Worm (Caenorhabditis elegans) whole organism, L4 larva: ENCODE results near the gene ZK622.1.

ENCODE experiments used
- D1046.2 ChIP-seq: fragments of 200-800 bp; sonication (Bioruptor generic); IDR thresholded peaks from 2 replicates; pipeline ENCODE4 v1.3.6; 2022; ENCODE audit warnings: missing genetic modification characterization, missing compliant biosample characterization
- F26F4.8 ChIP-seq: fragments of 200-800 bp; sonication (Bioruptor generic); conservative IDR thresholded peaks from 2 replicates; pipeline ENCODE4 v1.3.6; 2022; ENCODE audit warnings: missing genetic modification characterization, missing compliant biosample characterization
- F37D6.2 ChIP-seq: sonication (generic microtip); optimal IDR thresholded peaks from 2 replicates; lab custom pipeline; 2016; ENCODE audit warnings: mild to moderate bottlenecking, missing genetic modification characterization, missing compliant biosample characterization
- R02D3.7 ChIP-seq: fragments of 150-350 bp; sonication (generic microtip); optimal IDR thresholded peaks from 3 replicates; lab custom pipeline; 2014; ENCODE audit warnings: missing biosample characterization, missing genetic modification characterization
- T20F7.1 ChIP-seq: fragments of 200-800 bp; sonication (Bioruptor generic); optimal IDR thresholded peaks from 2 replicates; lab custom pipeline; 2018; ENCODE audit warnings: mild to moderate bottlenecking, missing genetic modification characterization, missing compliant biosample characterization
- aha-1 ChIP-seq: fragments of 150-350 bp; peaks from one replicate; lab custom pipeline; 2014; ENCODE audit warnings: missing biosample characterization, missing genetic modification characterization
- ama-1 ChIP-seq: fragments of 150-350 bp; optimal IDR thresholded peaks from 2 replicates; lab custom pipeline; 2014; ENCODE audit warnings: inconsistent platforms, mixed read lengths
- arid-1 ChIP-seq: fragments of 200-800 bp; sonication (Bioruptor generic); conservative IDR thresholded peaks from 2 replicates; pipeline ENCODE4 v1.3.6; 2022; ENCODE audit warnings: missing genetic modification reagents, missing genetic modification characterization, missing compliant biosample characterization
- ceh-20 ChIP-seq: fragments of 200-800 bp; sonication (Bioruptor generic); IDR thresholded peaks from 2 replicates; pipeline ENCODE4 v1.3.6; 2022; ENCODE audit warnings: missing genetic modification reagents, missing genetic modification characterization, missing compliant biosample characterization
- ceh-82 ChIP-seq: sonication (generic microtip); optimal IDR thresholded peaks from 2 replicates; lab custom pipeline; 2017; ENCODE audit warnings: missing biosample characterization, missing genetic modification characterization
- ctbp-1 ChIP-seq: fragments of 200-800 bp; sonication (Bioruptor generic); IDR thresholded peaks from 2 replicates; pipeline ENCODE4 v1.3.6; 2022; ENCODE audit warnings: missing genetic modification reagents, missing genetic modification characterization, missing compliant biosample characterization
- daf-16 ChIP-seq, 3 experiments: sonication (generic microtip); optimal IDR thresholded peaks; 2 replicates each; lab custom pipeline; 2016 to 2017; ENCODE audit warnings: missing genetic modification characterization in 3 of 3, missing genetic modification reagents in 3 of 3, mild to moderate bottlenecking in 2 of 3, missing compliant biosample characterization in 2 of 3, missing biosample characterization in 1 of 3, moderate library complexity in 1 of 3
- daf-19 ChIP-seq: fragments of 200-800 bp; sonication (Bioruptor generic); conservative IDR thresholded peaks from 2 replicates; pipeline ENCODE4 v1.3.6; 2022; ENCODE audit warnings: missing genetic modification characterization, missing compliant biosample characterization
- daf-8 ChIP-seq: fragments of 200-800 bp; sonication (Bioruptor generic); IDR thresholded peaks from 2 replicates; pipeline ENCODE4 v1.3.6; 2022; ENCODE audit warnings: missing genetic modification characterization, missing compliant biosample characterization
- duxl-1 ChIP-seq: sonication (generic microtip); optimal IDR thresholded peaks from 2 replicates; lab custom pipeline; 2016; ENCODE audit warnings: mild to moderate bottlenecking, missing genetic modification characterization, moderate library complexity, missing compliant biosample characterization; ENCODE audit not compliant: poor library complexity
- dve-1 ChIP-seq: sonication (generic microtip); optimal IDR thresholded peaks from 2 replicates; lab custom pipeline; 2017; ENCODE audit warnings: antibody characterized with exemption, mild to moderate bottlenecking, missing genetic modification characterization, missing compliant biosample characterization; ENCODE audit not compliant: insufficient read depth
- fkh-10 ChIP-seq: fragments of 150-350 bp; optimal IDR thresholded peaks from 2 replicates; lab custom pipeline; 2014; ENCODE audit warnings: missing biosample characterization, missing genetic modification reagents, missing genetic modification characterization
- fos-1 ChIP-seq: fragments of 150-350 bp; optimal IDR thresholded peaks from 2 replicates; lab custom pipeline; 2014; ENCODE audit warnings: missing biosample characterization, missing genetic modification characterization
- hif-1 ChIP-seq, 2 experiments: sonication (generic microtip); optimal IDR thresholded peaks; 2 replicates each; lab custom pipeline; 2016 to 2017; ENCODE audit warnings: missing compliant biosample characterization in 2 of 2, missing genetic modification characterization in 2 of 2, missing genetic modification reagents in 2 of 2, missing genotype in 2 of 2, mild to moderate bottlenecking in 1 of 2
- jun-1 ChIP-seq: fragments of 150-350 bp; optimal IDR thresholded peaks from 2 replicates; lab custom pipeline; 2014; ENCODE audit warnings: missing biosample characterization, missing genetic modification reagents, missing genetic modification characterization
- lim-7 ChIP-seq: fragments of 200-800 bp; sonication (Bioruptor generic); IDR thresholded peaks from 2 replicates; pipeline ENCODE4 v1.3.6; 2022; ENCODE audit warnings: missing genetic modification characterization, missing compliant biosample characterization
- lin-15B ChIP-seq: fragments of 150-350 bp; sonication (generic microtip); optimal IDR thresholded peaks from 3 replicates; lab custom pipeline; 2014; ENCODE audit warnings: missing biosample characterization, missing genetic modification characterization
- lin-29 ChIP-seq: fragments of 200-800 bp; sonication (Bioruptor generic); IDR thresholded peaks from 2 replicates; pipeline ENCODE4 v1.3.6; 2022; ENCODE audit warnings: missing genetic modification reagents, missing genetic modification characterization, missing compliant biosample characterization
- lsy-2 ChIP-seq, 2 experiments: fragments of 150-350 bp in 1 of 2; sonication (generic microtip) in 1 of 2; optimal IDR thresholded peaks; 2 replicates each; lab custom pipeline; 2014 to 2017; ENCODE audit warnings: missing biosample characterization in 2 of 2, missing genetic modification characterization in 2 of 2
- mdt-29 ChIP-seq: fragments of 200-800 bp; sonication (Bioruptor generic); IDR thresholded peaks from 2 replicates; pipeline ENCODE4 v1.3.6; 2022; ENCODE audit warnings: missing genetic modification reagents, missing genetic modification characterization, missing compliant biosample characterization
- mxl-3 ChIP-seq: fragments of 200-800 bp; sonication (Bioruptor generic); optimal IDR thresholded peaks from 2 replicates; lab custom pipeline; 2018; ENCODE audit warnings: mild to moderate bottlenecking, missing genetic modification characterization, missing compliant biosample characterization
- nhr-10 ChIP-seq: fragments of 150-350 bp; optimal IDR thresholded peaks from 2 replicates; lab custom pipeline; 2014; ENCODE audit warnings: missing biosample characterization, missing genetic modification characterization
- nhr-102 ChIP-seq: sonication (generic microtip); optimal IDR thresholded peaks from 2 replicates; lab custom pipeline; 2016; ENCODE audit warnings: mild to moderate bottlenecking, missing genetic modification characterization, moderate library complexity, missing compliant biosample characterization
- nhr-111 ChIP-seq: fragments of 200-800 bp; sonication (Bioruptor generic); optimal IDR thresholded peaks from 2 replicates; lab custom pipeline; 2018; ENCODE audit warnings: mild to moderate bottlenecking, missing genetic modification characterization, missing compliant biosample characterization
- nhr-237 ChIP-seq: sonication (generic microtip); optimal IDR thresholded peaks from 2 replicates; lab custom pipeline; 2017; ENCODE audit warnings: missing biosample characterization, missing genetic modification characterization
- nhr-25 ChIP-seq: sonication (generic microtip); optimal IDR thresholded peaks from 2 replicates; lab custom pipeline; 2017; ENCODE audit warnings: missing genetic modification characterization, mild to moderate bottlenecking, missing compliant biosample characterization, antibody characterized with exemption, moderate library complexity, borderline replicate concordance; ENCODE audit not compliant: insufficient read depth
- nhr-42 ChIP-seq: fragments of 200-800 bp; sonication (Bioruptor generic); IDR thresholded peaks from 2 replicates; pipeline ENCODE4 v1.3.6; 2022; ENCODE audit warnings: missing genetic modification characterization, missing compliant biosample characterization
- nhr-6 ChIP-seq: fragments of 150-350 bp; optimal IDR thresholded peaks from 2 replicates; lab custom pipeline; 2014; ENCODE audit warnings: missing biosample characterization, missing genetic modification characterization
- nhr-76 ChIP-seq: fragments of 150-350 bp; optimal IDR thresholded peaks from 2 replicates; lab custom pipeline; 2014; ENCODE audit warnings: missing biosample characterization, missing genetic modification characterization
- nhr-77 ChIP-seq: fragments of 150-350 bp; optimal IDR thresholded peaks from 2 replicates; lab custom pipeline; 2014; ENCODE audit warnings: missing biosample characterization, missing genetic modification characterization
- php-3 ChIP-seq: fragments of 200-800 bp; sonication (Bioruptor generic); IDR thresholded peaks from 2 replicates; pipeline ENCODE4 v1.3.6; 2022; ENCODE audit warnings: missing genetic modification reagents, missing genetic modification characterization, missing compliant biosample characterization
- rbr-2 ChIP-seq: sonication (generic microtip); optimal IDR thresholded peaks from 2 replicates; lab custom pipeline; 2016; ENCODE audit warnings: missing genotype, missing genetic modification characterization, missing compliant biosample characterization
- set-16 ChIP-seq: fragments of 200-800 bp; sonication (Bioruptor generic); IDR thresholded peaks from 2 replicates; pipeline ENCODE4 v1.3.6; 2022; ENCODE audit warnings: missing genetic modification reagents, missing genetic modification characterization, missing compliant biosample characterization
- skn-1 ChIP-seq: fragments of 150-350 bp; optimal IDR thresholded peaks from 2 replicates; lab custom pipeline; 2014; ENCODE audit warnings: missing biosample characterization, missing genetic modification characterization
- snpc-1.2 ChIP-seq: fragments of 200-800 bp; sonication (Bioruptor generic); IDR thresholded peaks from 2 replicates; pipeline ENCODE4 v1.3.6; 2022; ENCODE audit warnings: missing genetic modification reagents, missing genetic modification characterization, missing compliant biosample characterization
- snpc-4 ChIP-seq: fragments of 150-350 bp; optimal IDR thresholded peaks from 2 replicates; lab custom pipeline; 2014; ENCODE audit warnings: missing biosample characterization, missing genetic modification characterization
- spr-1 ChIP-seq: sonication (generic microtip); optimal IDR thresholded peaks from 2 replicates; lab custom pipeline; 2016; ENCODE audit warnings: mild to moderate bottlenecking, missing genetic modification characterization, missing compliant biosample characterization
- spr-3 ChIP-seq: fragments of 200-800 bp; sonication (Bioruptor generic); optimal IDR thresholded peaks from 2 replicates; lab custom pipeline; 2018; ENCODE audit warnings: mild to moderate bottlenecking, missing genetic modification characterization, missing compliant biosample characterization
- unc-130 ChIP-seq: sonication (generic microtip); optimal IDR thresholded peaks from 2 replicates; lab custom pipeline; 2016; ENCODE audit warnings: missing genetic modification reagents, missing genetic modification characterization, missing compliant biosample characterization
- unc-62 ChIP-seq, 3 experiments: fragments of 150-350 bp in 1 of 3; sonication (generic microtip); optimal IDR thresholded peaks in 2 of 3; peaks in 1 of 3; 1 replicate in 1 of 3; 2 replicates in 2 of 3; lab custom pipeline; 2014 to 2017; ENCODE audit warnings: missing biosample characterization in 3 of 3, missing genetic modification characterization in 3 of 3, missing genetic modification reagents in 3 of 3, missing genotype in 1 of 3
- vab-7 ChIP-seq: fragments of 200-800 bp; sonication (Bioruptor generic); IDR thresholded peaks from 2 replicates; pipeline ENCODE4 v1.3.6; 2022; ENCODE audit warnings: missing genetic modification reagents, missing genetic modification characterization, missing compliant biosample characterization
- zag-1 ChIP-seq: fragments of 150-350 bp; optimal IDR thresholded peaks from 2 replicates; lab custom pipeline; 2014; ENCODE audit warnings: missing biosample characterization, missing genetic modification characterization
- zfp-3 ChIP-seq: fragments of 200-800 bp; sonication (Bioruptor generic); conservative IDR thresholded peaks from 2 replicates; pipeline ENCODE4 v1.3.6; 2022; ENCODE audit warnings: missing genetic modification reagents, missing genetic modification characterization, missing compliant biosample characterization
- zip-11 ChIP-seq: fragments of 200-800 bp; sonication (Bioruptor generic); IDR thresholded peaks from 2 replicates; pipeline ENCODE4 v1.3.6; 2022; ENCODE audit warnings: missing genetic modification characterization, missing compliant biosample characterization
- ztf-11 ChIP-seq: fragments of 150-350 bp; optimal IDR thresholded peaks from 2 replicates; lab custom pipeline; 2014; ENCODE audit warnings: missing biosample characterization, missing genetic modification characterization

Gene ZK622.1

DNA sequence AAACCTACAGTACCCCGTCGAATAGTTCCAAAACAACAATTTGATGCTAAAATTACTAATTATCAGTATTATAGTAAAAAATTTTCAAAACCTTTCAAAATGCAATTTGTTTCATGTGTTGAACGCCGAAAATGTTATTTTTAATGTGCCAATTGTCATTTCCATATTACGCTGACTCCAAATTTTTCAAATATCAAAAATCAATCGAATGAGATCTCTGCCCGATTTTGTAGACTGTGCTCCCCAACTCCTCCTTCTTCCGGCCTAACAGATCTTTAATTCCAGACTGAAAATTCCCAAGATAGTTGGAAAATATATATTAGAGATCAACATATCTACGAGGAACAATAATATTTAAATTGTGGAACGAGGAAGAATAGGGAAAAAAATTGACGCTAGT is 15.8 kb upstream of the ZK622.1 start:
- peak; percentile 25 for TF ChIP-seq ama-1 (lab: Kevin White, UChicago)
- TF ChIP-seq dve-1 (tag; lab: Kevin White, UChicago), result peak; percentile 25
- TF ChIP-seq nhr-77 (tag; lab: Kevin White, UChicago), result peak; percentile 26
- no peak for TF ChIP-seq snpc-4 (tag; lab: Kevin White, UChicago)
- peak; percentile 82 for TF ChIP-seq zfp-3
- TF ChIP-seq T20F7.1, result no peak
- TF ChIP-seq nhr-111 (GFP tag; lab: Kevin White, UChicago), result no peak
- TF ChIP-seq lin-29, result no peak

DNA sequence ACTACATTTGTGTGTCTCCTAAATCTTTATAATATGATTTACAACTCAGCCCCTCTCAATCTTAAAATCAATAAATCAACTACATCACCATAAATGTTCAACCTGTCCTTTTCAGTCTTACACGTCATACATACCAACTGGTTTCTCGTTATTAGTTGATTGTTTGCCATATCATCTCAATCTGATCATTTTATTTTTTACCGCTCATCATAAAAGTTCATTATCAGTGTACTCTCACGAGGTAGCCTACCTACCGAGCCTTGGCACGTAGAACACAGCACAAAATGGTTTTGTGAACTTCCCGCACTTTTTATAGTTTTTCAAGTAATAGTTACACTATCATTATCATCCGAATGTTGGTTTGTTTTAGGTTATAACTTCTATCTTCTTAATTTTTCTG is 12.5 kb upstream of the ZK622.1 start:
- TF ChIP-seq spr-1 (tag; lab: Kevin White, UChicago) (no peak), nhr-102 (tag; lab: Kevin White, UChicago) (peak; percentile 41), nhr-76 (no peak), spr-3 (GFP tag; lab: Kevin White, UChicago) (no peak), php-3 (GFP tag; lab: Robert Waterston, UW) (peak; percentile 97), mxl-3 (GFP tag; lab: Kevin White, UChicago) (peak; percentile 7), nhr-25 (tag; lab: Kevin White, UChicago) (no peak), snpc-1.2 (GFP tag; lab: Robert Waterston, UW) (no peak), rbr-2 (tag; lab: Kevin White, UChicago) (no peak), zag-1 (no peak), aha-1 (tag; lab: Kevin White, UChicago) (peak; percentile 98), fos-1 (no peak), daf-8 (no peak), ceh-82 (tag; lab: Kevin White, UChicago) (no peak), set-16 (GFP tag; lab: Robert Waterston, UW) (no peak), daf-19 (GFP tag; lab: Robert Waterston, UW) (no peak), dve-1 (tag; lab: Kevin White, UChicago) (peak; percentile 95), ztf-11 (tag; lab: Kevin White, UChicago) (no peak), F26F4.8 (GFP tag; lab: Robert Waterston, UW) (no peak), unc-62 (GFP tag; optimal IDR thresholded peaks at IDR 0.05 in 1 of 2; lab: Kevin White, UChicago) (peak in 1 of 2 experiments; percentile 59), unc-62 (tag; optimal IDR thresholded peaks at IDR 0.05; lab: Kevin White, UChicago) (no peak), mdt-29 (GFP tag; lab: Robert Waterston, UW) (no peak), vab-7 (GFP tag; lab: Robert Waterston, UW) (no peak), ctbp-1 (GFP tag; lab: Robert Waterston, UW) (no peak), duxl-1 (tag; lab: Kevin White, UChicago) (no peak), hif-1 (tag; optimal IDR thresholded peaks at IDR 0.05; lab: Kevin White, UChicago) (peak in 1 of 2 experiments; percentile 61), D1046.2 (no peak), daf-16 (GFP tag; optimal IDR thresholded peaks at IDR 0.05; lab: Kevin White, UChicago) (no peak), daf-16 (tag; optimal IDR thresholded peaks at IDR 0.05; lab: Kevin White, UChicago) (peak; percentile 79), lin-15B (tag; lab: Kevin White, UChicago) (no peak), zip-11 (GFP tag; lab: Robert Waterston, UW) (no peak), R02D3.7 (no peak), zfp-3 (no peak), nhr-10 (tag; lab: Kevin White, UChicago) (peak; percentile 57), ceh-20 (GFP tag; lab: Robert Waterston, UW) (peak; percentile 84), jun-1 (tag; lab: Kevin White, UChicago) (no peak), lim-7 (GFP tag; lab: Robert Waterston, UW) (no peak), nhr-6 (tag; lab: Kevin White, UChicago) (no peak), skn-1 (tag; lab: Kevin White, UChicago) (no peak), lsy-2 (tag; optimal IDR thresholded peaks at IDR 0.05; lab: Kevin White, UChicago) (peak; percentile 20 to 39), F37D6.2 (tag; lab: Kevin White, UChicago) (no peak), nhr-42 (GFP tag; lab: Robert Waterston, UW) (no peak), arid-1 (GFP tag; lab: Robert Waterston, UW) (no peak), nhr-237 (no peak), unc-130 (GFP tag; lab: Kevin White, UChicago) (no peak), fkh-10 (GFP tag; lab: Kevin White, UChicago) (no peak)
